Worm (Caenorhabditis elegans) whole organism, L4 larva: Measurements from ENCODE around the gene gon-4.

Experiments used
- F10B5.3 ChIP-seq: sonication (generic microtip); optimal IDR thresholded peaks from 2 replicates; lab custom pipeline; 2016; ENCODE audit warnings: mild to moderate bottlenecking, missing genetic modification characterization, missing compliant biosample characterization
- F37D6.2 ChIP-seq: sonication (generic microtip); optimal IDR thresholded peaks from 2 replicates; lab custom pipeline; 2016; ENCODE audit warnings: mild to moderate bottlenecking, missing genetic modification characterization, missing compliant biosample characterization
- R02D3.7 ChIP-seq: fragments of 150-350 bp; sonication (generic microtip); optimal IDR thresholded peaks from 3 replicates; lab custom pipeline; 2014; ENCODE audit warnings: missing biosample characterization, missing genetic modification characterization
- T26A8.4 ChIP-seq: fragments of 200-800 bp; sonication (Bioruptor generic); IDR thresholded peaks from 2 replicates; pipeline ENCODE4 v1.3.6; 2022; ENCODE audit warnings: missing genetic modification characterization, missing compliant biosample characterization
- Y105C5A.15 ChIP-seq: fragments of 200-800 bp; sonication (Bioruptor generic); IDR thresholded peaks from 2 replicates; pipeline ENCODE4 v1.3.6; 2022; ENCODE audit warnings: missing genetic modification characterization, missing compliant biosample characterization
- aha-1 ChIP-seq: fragments of 150-350 bp; peaks from one replicate; lab custom pipeline; 2014; ENCODE audit warnings: missing biosample characterization, missing genetic modification characterization
- aly-2 ChIP-seq: sonication (generic microtip); optimal IDR thresholded peaks from 2 replicates; lab custom pipeline; 2018; ENCODE audit warnings: missing biosample characterization, missing genetic modification characterization
- ama-1 ChIP-seq: fragments of 150-350 bp; optimal IDR thresholded peaks from 2 replicates; lab custom pipeline; 2014; ENCODE audit warnings: inconsistent platforms, mixed read lengths
- ceh-20 ChIP-seq: fragments of 200-800 bp; sonication (Bioruptor generic); IDR thresholded peaks from 2 replicates; pipeline ENCODE4 v1.3.6; 2022; ENCODE audit warnings: missing genetic modification reagents, missing genetic modification characterization, missing compliant biosample characterization
- ces-1 ChIP-seq: fragments of 150-350 bp; sonication (generic microtip); optimal IDR thresholded peaks from 4 replicates; lab custom pipeline; 2014; ENCODE audit warnings: missing biosample characterization, missing genetic modification reagents, missing genetic modification characterization
- ctbp-1 ChIP-seq: fragments of 200-800 bp; sonication (Bioruptor generic); IDR thresholded peaks from 2 replicates; pipeline ENCODE4 v1.3.6; 2022; ENCODE audit warnings: missing genetic modification reagents, missing genetic modification characterization, missing compliant biosample characterization
- daf-16 ChIP-seq, 3 experiments: sonication (generic microtip); optimal IDR thresholded peaks; 2 replicates each; lab custom pipeline; 2016 to 2017; ENCODE audit warnings: missing genetic modification characterization in 3 of 3, missing genetic modification reagents in 3 of 3, mild to moderate bottlenecking in 2 of 3, missing compliant biosample characterization in 2 of 3, missing biosample characterization in 1 of 3, moderate library complexity in 1 of 3
- daf-19 ChIP-seq: fragments of 200-800 bp; sonication (Bioruptor generic); conservative IDR thresholded peaks from 2 replicates; pipeline ENCODE4 v1.3.6; 2022; ENCODE audit warnings: missing genetic modification characterization, missing compliant biosample characterization
- daf-8 ChIP-seq: fragments of 200-800 bp; sonication (Bioruptor generic); IDR thresholded peaks from 2 replicates; pipeline ENCODE4 v1.3.6; 2022; ENCODE audit warnings: missing genetic modification characterization, missing compliant biosample characterization
- dmd-6 ChIP-seq: fragments of 200-800 bp; sonication (Bioruptor generic); IDR thresholded peaks from 2 replicates; pipeline ENCODE4 v1.3.6; 2022; ENCODE audit warnings: missing genetic modification reagents, missing genetic modification characterization, missing compliant biosample characterization
- egl-27 ChIP-seq: sonication (generic microtip); optimal IDR thresholded peaks from 3 replicates; lab custom pipeline; 2017; ENCODE audit warnings: missing biosample characterization, missing genetic modification reagents, missing genetic modification characterization
- fkh-10 ChIP-seq: fragments of 150-350 bp; optimal IDR thresholded peaks from 2 replicates; lab custom pipeline; 2014; ENCODE audit warnings: missing biosample characterization, missing genetic modification reagents, missing genetic modification characterization
- hlh-11 ChIP-seq: fragments of 200-800 bp; sonication (Bioruptor generic); optimal IDR thresholded peaks from 2 replicates; lab custom pipeline; 2018; ENCODE audit warnings: mild to moderate bottlenecking, missing genetic modification characterization, missing compliant biosample characterization
- hlh-30 ChIP-seq: sonication (generic microtip); optimal IDR thresholded peaks from 2 replicates; lab custom pipeline; 2017; ENCODE audit warnings: antibody characterized with exemption, mild to moderate bottlenecking, missing genetic modification characterization, missing compliant biosample characterization; ENCODE audit not compliant: insufficient read depth
- lim-7 ChIP-seq: fragments of 200-800 bp; sonication (Bioruptor generic); IDR thresholded peaks from 2 replicates; pipeline ENCODE4 v1.3.6; 2022; ENCODE audit warnings: missing genetic modification characterization, missing compliant biosample characterization
- lin-15B ChIP-seq: fragments of 150-350 bp; sonication (generic microtip); optimal IDR thresholded peaks from 3 replicates; lab custom pipeline; 2014; ENCODE audit warnings: missing biosample characterization, missing genetic modification characterization
- lin-29 ChIP-seq: fragments of 200-800 bp; sonication (Bioruptor generic); IDR thresholded peaks from 2 replicates; pipeline ENCODE4 v1.3.6; 2022; ENCODE audit warnings: missing genetic modification reagents, missing genetic modification characterization, missing compliant biosample characterization
- lin-38 ChIP-seq: fragments of 200-800 bp; sonication (Bioruptor generic); IDR thresholded peaks from 2 replicates; pipeline ENCODE4 v1.3.6; 2022; ENCODE audit warnings: missing genetic modification reagents, missing genetic modification characterization, missing compliant biosample characterization
- madf-9 ChIP-seq: fragments of 200-800 bp; sonication (Bioruptor generic); conservative IDR thresholded peaks from 2 replicates; pipeline ENCODE4 v1.3.6; 2022; ENCODE audit warnings: missing genetic modification reagents, missing genetic modification characterization, missing compliant biosample characterization
- mdl-1 ChIP-seq, 2 experiments: fragments of 150-350 bp in 1 of 2; sonication (generic microtip) in 1 of 2; optimal IDR thresholded peaks; 2 replicates each; lab custom pipeline; 2014 to 2017; ENCODE audit warnings: missing biosample characterization in 2 of 2, missing genetic modification characterization in 2 of 2
- mxl-2 ChIP-seq: fragments of 200-800 bp; sonication (Bioruptor generic); conservative IDR thresholded peaks from 2 replicates; pipeline ENCODE4 v1.3.6; 2022; ENCODE audit warnings: missing genetic modification reagents, missing genetic modification characterization, missing compliant biosample characterization
- nhr-111 ChIP-seq: fragments of 200-800 bp; sonication (Bioruptor generic); optimal IDR thresholded peaks from 2 replicates; lab custom pipeline; 2018; ENCODE audit warnings: mild to moderate bottlenecking, missing genetic modification characterization, missing compliant biosample characterization
- nhr-77 ChIP-seq: fragments of 150-350 bp; optimal IDR thresholded peaks from 2 replicates; lab custom pipeline; 2014; ENCODE audit warnings: missing biosample characterization, missing genetic modification characterization
- sdz-12 ChIP-seq: fragments of 200-800 bp; sonication (Bioruptor generic); optimal IDR thresholded peaks from 2 replicates; lab custom pipeline; 2018; ENCODE audit warnings: mild to moderate bottlenecking, missing genetic modification characterization, missing compliant biosample characterization
- snpc-1.2 ChIP-seq: fragments of 200-800 bp; sonication (Bioruptor generic); IDR thresholded peaks from 2 replicates; pipeline ENCODE4 v1.3.6; 2022; ENCODE audit warnings: missing genetic modification reagents, missing genetic modification characterization, missing compliant biosample characterization
- snpc-4 ChIP-seq: fragments of 150-350 bp; optimal IDR thresholded peaks from 2 replicates; lab custom pipeline; 2014; ENCODE audit warnings: missing biosample characterization, missing genetic modification characterization
- spr-1 ChIP-seq: sonication (generic microtip); optimal IDR thresholded peaks from 2 replicates; lab custom pipeline; 2016; ENCODE audit warnings: mild to moderate bottlenecking, missing genetic modification characterization, missing compliant biosample characterization
- spr-3 ChIP-seq: fragments of 200-800 bp; sonication (Bioruptor generic); optimal IDR thresholded peaks from 2 replicates; lab custom pipeline; 2018; ENCODE audit warnings: mild to moderate bottlenecking, missing genetic modification characterization, missing compliant biosample characterization
- tra-1 ChIP-seq: fragments of 200-800 bp; sonication (Bioruptor generic); IDR thresholded peaks from 2 replicates; pipeline ENCODE4 v1.3.6; 2022; ENCODE audit warnings: missing genetic modification reagents, missing genetic modification characterization, missing compliant biosample characterization
- unc-39 ChIP-seq: sonication (generic microtip); optimal IDR thresholded peaks from 2 replicates; lab custom pipeline; 2017; ENCODE audit warnings: missing biosample characterization, missing genetic modification characterization
- unc-62 ChIP-seq, 3 experiments: fragments of 150-350 bp in 1 of 3; sonication (generic microtip); optimal IDR thresholded peaks in 2 of 3; peaks in 1 of 3; 1 replicate in 1 of 3; 2 replicates in 2 of 3; lab custom pipeline; 2014 to 2017; ENCODE audit warnings: missing biosample characterization in 3 of 3, missing genetic modification characterization in 3 of 3, missing genetic modification reagents in 3 of 3, missing genotype in 1 of 3
- zag-1 ChIP-seq: fragments of 150-350 bp; optimal IDR thresholded peaks from 2 replicates; lab custom pipeline; 2014; ENCODE audit warnings: missing biosample characterization, missing genetic modification characterization
- ztf-7 ChIP-seq: fragments of 150-350 bp; optimal IDR thresholded peaks from 2 replicates; lab custom pipeline; 2014; ENCODE audit warnings: missing biosample characterization, missing genetic modification characterization

gon-4 gene

ce11 chrIV:10153479-10153878 is 44.1 kb upstream of the gon-4 start:
- no peak for TF ChIP-seq F37D6.2 (tag; lab: Kevin White, UChicago)
- no peak for TF ChIP-seq daf-8
- TF ChIP-seq nhr-77 (tag; lab: Kevin White, UChicago): no peak
- peak in 1 of 2 experiments; percentile 95 for TF ChIP-seq unc-62 (GFP tag; optimal IDR thresholded peaks at IDR 0.05 in 1 of 2; lab: Kevin White, UChicago)
- TF ChIP-seq unc-62 (tag; optimal IDR thresholded peaks at IDR 0.05; lab: Kevin White, UChicago): no peak

ce11 chrIV:10155475-10155874 is 42.1 kb upstream of the gon-4 start, which contains the start of gene ttr-54:
TSS of gene ttr-54 (plus strand) at chrIV:10155775.
- TF ChIP-seq aly-2 (tag; lab: Kevin White, UChicago): no peak
- TF ChIP-seq hlh-30 (tag; lab: Kevin White, UChicago): peak; percentile 10

ce11 chrIV:10157034-10157433 is 40.6 kb upstream of the gon-4 start:
- TF ChIP-seq hlh-11 (tag; lab: Kevin White, UChicago): no peak
- TF ChIP-seq spr-3 (GFP tag; lab: Kevin White, UChicago): no peak
- TF ChIP-seq daf-16 (GFP tag; optimal IDR thresholded peaks at IDR 0.05; lab: Kevin White, UChicago): no peak
- no peak for TF ChIP-seq daf-16 (tag; optimal IDR thresholded peaks at IDR 0.05; lab: Kevin White, UChicago)
- no peak for TF ChIP-seq ctbp-1 (GFP tag; lab: Robert Waterston, UW)
- TF ChIP-seq nhr-111: no peak
- TF ChIP-seq snpc-1.2: peak; percentile 63; the same call in 1 of the 2 replicates
- TF ChIP-seq, all 104 proteins: peak for 1

- TF ChIP-seq T26A8.4 (GFP tag; lab: Robert Waterston, UW) (no peak), spr-1 (tag; lab: Kevin White, UChicago) (no peak), mxl-2 (GFP tag; lab: Robert Waterston, UW) (no peak), dmd-6 (GFP tag; lab: Robert Waterston, UW) (0 out of 2 replicates have a peak, but pooled peaks have one; percentile 11), ama-1 (lab: Kevin White, UChicago) (no peak), aha-1 (tag; lab: Kevin White, UChicago) (peak; percentile 30), Y105C5A.15 (GFP tag; lab: Robert Waterston, UW) (no peak)
- TF ChIP-seq, all 104 proteins: peak for 2
Measured at ce11 chrIV:10157489-10158088, 40.0 kb upstream of the gon-4 start, which contains the start of gene ttr-53. TSS of gene ttr-53 (plus strand) at chrIV:10158038.

- 0 out of 2 replicates have a peak, but pooled peaks have one; percentile 13 for TF ChIP-seq daf-19 (GFP tag; lab: Robert Waterston, UW)
- TF ChIP-seq lin-38: no peak
Measured at ce11 chrIV:10161706-10162105, 35.9 kb upstream of the gon-4 start, which contains the start of gene pps-1. TSS of gene pps-1 (plus strand) at chrIV:10162006.

ce11 chrIV:10164086-10164485 is 33.5 kb upstream of the gon-4 start:
- TF ChIP-seq lin-38 (peak; percentile 28; the same call in 1 of the 2 replicates), mdl-1 (tag; optimal IDR thresholded peaks at IDR 0.05; lab: Kevin White, UChicago) (no peak), zag-1 (tag; lab: Kevin White, UChicago) (no peak)

ce11 chrIV:10170808-10171207 is 26.8 kb upstream of the gon-4 start:
- TF ChIP-seq Y105C5A.15 (GFP tag; lab: Robert Waterston, UW) (no peak), sdz-12 (GFP tag; lab: Kevin White, UChicago) (no peak), unc-39 (tag; lab: Kevin White, UChicago) (no peak), ces-1 (GFP tag; lab: Kevin White, UChicago) (peak; percentile 92), fkh-10 (GFP tag; lab: Kevin White, UChicago) (peak; percentile 79), aha-1 (tag; lab: Kevin White, UChicago) (peak; percentile 20), ztf-7 (tag; lab: Kevin White, UChicago) (no peak), R02D3.7 (tag; lab: Kevin White, UChicago) (no peak), spr-1 (tag; lab: Kevin White, UChicago) (no peak), madf-9 (GFP tag; lab: Robert Waterston, UW) (no peak), snpc-4 (tag; lab: Kevin White, UChicago) (no peak), egl-27 (tag; lab: Kevin White, UChicago) (no peak), lim-7 (no peak), lin-29 (no peak), snpc-1.2 (no peak), ceh-20 (GFP tag; lab: Robert Waterston, UW) (no peak), aly-2 (tag; lab: Kevin White, UChicago) (no peak), hlh-11 (tag; lab: Kevin White, UChicago) (no peak), tra-1 (GFP tag; lab: Robert Waterston, UW) (no peak), hlh-30 (tag; lab: Kevin White, UChicago) (no peak), F10B5.3 (tag; lab: Kevin White, UChicago) (no peak), lin-15B (no peak)
